Fruit fly (Drosophila melanogaster) whole organism, embryonic: Measurements from ENCODE around the gene CG34171.

Experiments used
- CG10462 ChIP-seq: fragments of 200-800 bp; sonication (Bioruptor generic); optimal IDR thresholded peaks from 2 replicates; lab custom pipeline; 2016; ENCODE audit warnings: missing biosample characterization, missing genetic modification characterization
- CG10543 ChIP-seq: fragments of 200-800 bp; sonication (Bioruptor generic); optimal IDR thresholded peaks from 3 replicates; lab custom pipeline; 2017; ENCODE audit warnings: missing biosample characterization, mild to moderate bottlenecking, missing genetic modification characterization, moderate library complexity
- CG11504 ChIP-seq: fragments of 200-800 bp; sonication (Bioruptor generic); optimal IDR thresholded peaks from 3 replicates; lab custom pipeline; 2019; ENCODE audit warnings: missing biosample characterization, mild to moderate bottlenecking, missing genetic modification characterization, moderate library complexity
- CG11696 ChIP-seq: fragments of 200-800 bp; sonication (Bioruptor generic); IDR thresholded peaks from 2 replicates; pipeline ENCODE4 v1.3.6; 2022; ENCODE audit warnings: missing biosample characterization, missing genetic modification characterization
- CG12236 ChIP-seq: fragments of 200-800 bp; sonication (Bioruptor generic); optimal IDR thresholded peaks from 2 replicates; lab custom pipeline; 2016; ENCODE audit warnings: missing biosample characterization, missing genetic modification characterization
- CG12744 ChIP-seq: fragments of 200-800 bp; sonication (Bioruptor generic); optimal IDR thresholded peaks from 2 replicates; lab custom pipeline; 2016; ENCODE audit warnings: missing biosample characterization, missing genetic modification characterization
- CG13296 ChIP-seq: fragments of 200-800 bp; sonication (Bioruptor generic); optimal IDR thresholded peaks from 3 replicates; lab custom pipeline; 2018; ENCODE audit warnings: missing biosample characterization, mild to moderate bottlenecking, missing genetic modification characterization
- CG14667 ChIP-seq: fragments of 200-800 bp; sonication (Bioruptor generic); IDR thresholded peaks from 2 replicates; pipeline ENCODE4 v1.3.6; 2022; ENCODE audit warnings: missing biosample characterization, missing genetic modification characterization
- CG15269 ChIP-seq: fragments of 200-800 bp; sonication (Bioruptor generic); optimal IDR thresholded peaks from 2 replicates; lab custom pipeline; 2018; ENCODE audit warnings: missing biosample characterization, mild to moderate bottlenecking, missing genetic modification characterization, moderate library complexity
- CG16813 ChIP-seq: fragments of 200-800 bp; sonication (Bioruptor generic); IDR thresholded peaks from 3 replicates; pipeline ENCODE4 v1.3.6; 2022; ENCODE audit warnings: missing biosample characterization, missing genetic modification characterization; ENCODE audit not compliant: partially characterized antibody
- CG16815 ChIP-seq: fragments of 200-800 bp; sonication (Bioruptor generic); optimal IDR thresholded peaks from 3 replicates; lab custom pipeline; 2017; ENCODE audit warnings: missing biosample characterization, mild to moderate bottlenecking, missing genetic modification characterization
- CG2889 ChIP-seq: fragments of 200-800 bp; sonication (Bioruptor generic); IDR thresholded peaks from 3 replicates; pipeline ENCODE4 v1.3.6; 2022; ENCODE audit warnings: missing biosample characterization, missing genetic modification characterization
- CG5245 ChIP-seq: fragments of 200-800 bp; sonication (Bioruptor generic); optimal IDR thresholded peaks from 3 replicates; lab custom pipeline; 2016; ENCODE audit warnings: missing biosample characterization, missing genetic modification characterization
- CG5953 ChIP-seq: fragments of 200-800 bp; sonication (Bioruptor generic); IDR thresholded peaks from 2 replicates; pipeline ENCODE4 v1.3.6; 2022; ENCODE audit warnings: missing biosample characterization, missing genetic modification characterization
- CG7745 ChIP-seq: fragments of 200-800 bp; sonication (Bioruptor generic); optimal IDR thresholded peaks from 2 replicates; lab custom pipeline; 2018; ENCODE audit warnings: missing biosample characterization, mild to moderate bottlenecking, missing genetic modification characterization, moderate library complexity
- CG8290 ChIP-seq, 3 experiments: fragments of 200-800 bp; sonication (Bioruptor generic); optimal IDR thresholded peaks; 2 replicates each; lab custom pipeline; 2016 to 2019; ENCODE audit warnings: missing biosample characterization in 3 of 3, missing genetic modification characterization in 3 of 3, mild to moderate bottlenecking in 2 of 3, moderate library complexity in 1 of 3
- CG8765 ChIP-seq: fragments of 200-800 bp; sonication (Bioruptor generic); IDR thresholded peaks from 2 replicates; pipeline ENCODE4 v1.3.6; 2022; ENCODE audit warnings: missing biosample characterization, missing genetic modification characterization
- CG8944 ChIP-seq: fragments of 200-800 bp; sonication (Bioruptor generic); optimal IDR thresholded peaks from 3 replicates; lab custom pipeline; 2016; ENCODE audit warnings: missing biosample characterization, missing genetic modification characterization
- CG9609 ChIP-seq: fragments of 200-800 bp; sonication (Bioruptor generic); optimal IDR thresholded peaks from 3 replicates; lab custom pipeline; 2016; ENCODE audit warnings: missing biosample characterization, missing genetic modification characterization
- CG9932 ChIP-seq: fragments of 200-800 bp; sonication (Bioruptor generic); IDR thresholded peaks from 2 replicates; pipeline ENCODE4 v1.3.6; 2022; ENCODE audit warnings: missing biosample characterization, missing genetic modification characterization
- Camta ChIP-seq: fragments of 200-800 bp; sonication (Bioruptor generic); optimal IDR thresholded peaks from 2 replicates; lab custom pipeline; 2016; ENCODE audit warnings: missing biosample characterization, missing genetic modification characterization
- Drgx ChIP-seq: fragments of 200-800 bp; sonication (Bioruptor generic); IDR thresholded peaks from 2 replicates; pipeline ENCODE4 v1.3.6; 2022; ENCODE audit warnings: missing biosample characterization, missing genetic modification characterization
- H15 ChIP-seq: fragments of 200-800 bp; sonication (Bioruptor generic); IDR thresholded peaks from 3 replicates; pipeline ENCODE4 v1.3.6; 2022; ENCODE audit warnings: missing biosample characterization, missing genetic modification characterization
- Lpt ChIP-seq: fragments of >200 bp; optimal IDR thresholded peaks from 2 replicates; lab custom pipeline; 2018; ENCODE audit warnings: missing biosample characterization, missing genetic modification characterization
- Sox100B ChIP-seq: fragments of 200-800 bp; sonication (Bioruptor generic); optimal IDR thresholded peaks from 3 replicates; lab custom pipeline; 2018; ENCODE audit warnings: missing biosample characterization, mild to moderate bottlenecking, missing genetic modification characterization
- Sox102F ChIP-seq: fragments of 200-800 bp; sonication (Bioruptor generic); optimal IDR thresholded peaks from 2 replicates; lab custom pipeline; 2018; ENCODE audit warnings: missing biosample characterization, mild to moderate bottlenecking, missing genetic modification characterization, moderate library complexity
- YL-1 ChIP-seq: fragments of 200-800 bp; sonication (Bioruptor generic); optimal IDR thresholded peaks from 3 replicates; lab custom pipeline; 2017; ENCODE audit warnings: missing biosample characterization, mild to moderate bottlenecking, missing genetic modification characterization
- ash1 ChIP-seq: fragments of 200-800 bp; sonication (Bioruptor generic); optimal IDR thresholded peaks from 2 replicates; lab custom pipeline; 2018; ENCODE audit warnings: missing biosample characterization, mild to moderate bottlenecking, missing genetic modification characterization
- az2 ChIP-seq: fragments of 200-800 bp; sonication (Bioruptor generic); optimal IDR thresholded peaks from 3 replicates; lab custom pipeline; 2016; ENCODE audit warnings: missing biosample characterization, missing genetic modification characterization
- bab2 ChIP-seq: fragments of 200-800 bp; sonication (Bioruptor generic); optimal IDR thresholded peaks from 2 replicates; lab custom pipeline; 2016; ENCODE audit warnings: missing biosample characterization, missing genetic modification characterization
- bigmax ChIP-seq: fragments of 200-800 bp; sonication (Bioruptor generic); optimal IDR thresholded peaks from 2 replicates; lab custom pipeline; 2018; ENCODE audit warnings: missing biosample characterization, mild to moderate bottlenecking, missing genetic modification characterization
- bowl ChIP-seq: fragments of 200-800 bp; sonication (Bioruptor generic); IDR thresholded peaks from 2 replicates; pipeline ENCODE4 v1.3.6; 2022; ENCODE audit warnings: missing biosample characterization, missing genetic modification characterization
- bsh ChIP-seq, 2 experiments: fragments of 200-800 bp; sonication (Bioruptor generic); optimal IDR thresholded peaks; 2 replicates each; lab custom pipeline; 2017 to 2018; ENCODE audit warnings: mild to moderate bottlenecking in 2 of 2, missing biosample characterization in 2 of 2, missing genetic modification characterization in 2 of 2, moderate library complexity in 1 of 2
- crc ChIP-seq: fragments of 200-800 bp; sonication (Bioruptor generic); optimal IDR thresholded peaks from 2 replicates; lab custom pipeline; 2016; ENCODE audit warnings: missing biosample characterization, missing genetic modification characterization
- crol ChIP-seq: fragments of 200-800 bp; sonication (Bioruptor generic); IDR thresholded peaks from 2 replicates; pipeline ENCODE4 v1.3.6; 2022; ENCODE audit warnings: missing biosample characterization, missing genetic modification characterization
- dati ChIP-seq: fragments of 200-800 bp; sonication (Bioruptor generic); IDR thresholded peaks from 2 replicates; pipeline ENCODE4 v1.3.6; 2022; ENCODE audit warnings: missing biosample characterization, missing genetic modification characterization
- disco-r ChIP-seq: fragments of 200-800 bp; sonication (Bioruptor generic); optimal IDR thresholded peaks from 2 replicates; lab custom pipeline; 2016; ENCODE audit warnings: missing biosample characterization, missing genetic modification characterization
- dmrt11E ChIP-seq: fragments of 200-800 bp; sonication (Bioruptor generic); optimal IDR thresholded peaks from 3 replicates; lab custom pipeline; 2018; ENCODE audit warnings: missing biosample characterization, mild to moderate bottlenecking, missing genetic modification characterization, moderate library complexity
- fru ChIP-seq: fragments of >200 bp; optimal IDR thresholded peaks from 2 replicates; lab custom pipeline; 2017
- hb ChIP-seq: fragments of 200-800 bp; sonication (Bioruptor generic); IDR thresholded peaks from 3 replicates; pipeline ENCODE4 v1.3.6; 2022; ENCODE audit warnings: missing biosample characterization, missing genetic modification characterization; ENCODE audit not compliant: partially characterized antibody
- inv ChIP-seq: fragments of 200-800 bp; sonication (Bioruptor generic); IDR thresholded peaks from 2 replicates; pipeline ENCODE4 v1.3.6; 2022; ENCODE audit warnings: missing biosample characterization, missing genetic modification characterization; ENCODE audit not compliant: partially characterized antibody
- lab ChIP-seq: fragments of 200-800 bp; sonication (Bioruptor generic); optimal IDR thresholded peaks from 3 replicates; lab custom pipeline; 2017; ENCODE audit warnings: missing biosample characterization, missing genetic modification characterization, mild to moderate bottlenecking, moderate library complexity, missing genetic modification reagents
- lmd ChIP-seq: fragments of 200-800 bp; sonication (Bioruptor generic); IDR thresholded peaks from 2 replicates; pipeline ENCODE4 v1.3.6; 2022; ENCODE audit warnings: missing biosample characterization, missing genetic modification characterization
- mam ChIP-seq: fragments of 200-800 bp; sonication (Bioruptor generic); optimal IDR thresholded peaks from 3 replicates; lab custom pipeline; 2016; ENCODE audit warnings: missing biosample characterization, missing genetic modification characterization
- nom ChIP-seq: fragments of 200-800 bp; sonication (Bioruptor generic); optimal IDR thresholded peaks from 2 replicates; lab custom pipeline; 2017; ENCODE audit warnings: missing biosample characterization, missing genetic modification characterization, mild to moderate bottlenecking, moderate library complexity, missing genetic modification reagents
- schlank ChIP-seq: fragments of 200-800 bp; sonication (Bioruptor generic); optimal IDR thresholded peaks from 2 replicates; lab custom pipeline; 2018; ENCODE audit warnings: missing biosample characterization, mild to moderate bottlenecking, missing genetic modification characterization
- sima ChIP-seq: fragments of 200-800 bp; sonication (Bioruptor generic); optimal IDR thresholded peaks from 2 replicates; lab custom pipeline; 2016; ENCODE audit warnings: missing biosample characterization, missing genetic modification characterization
- sob ChIP-seq: fragments of 200-800 bp; sonication (Bioruptor generic); IDR thresholded peaks from 2 replicates; pipeline ENCODE4 v1.3.6; 2022; ENCODE audit warnings: missing biosample characterization, missing genetic modification characterization
- tio ChIP-seq: fragments of 200-800 bp; sonication (Bioruptor generic); optimal IDR thresholded peaks from 2 replicates; lab custom pipeline; 2017; ENCODE audit warnings: missing biosample characterization, missing genetic modification characterization, inconsistent platforms
- tll ChIP-seq, 2 experiments: fragments of 200-800 bp in 1 of 2; fragments of >200 bp in 1 of 2; sonication (Bioruptor generic) in 1 of 2; optimal IDR thresholded peaks; 2 replicates each; lab custom pipeline; 2017 to 2019; ENCODE audit warnings: missing biosample characterization in 2 of 2, missing genetic modification characterization in 2 of 2, mild to moderate bottlenecking in 1 of 2, moderate library complexity in 1 of 2
- vfl ChIP-seq: fragments of 200-800 bp; sonication (Bioruptor generic); optimal IDR thresholded peaks from 2 replicates; lab custom pipeline; 2016; ENCODE audit warnings: missing biosample characterization, missing genetic modification characterization

CG34171 gene

DNA sequence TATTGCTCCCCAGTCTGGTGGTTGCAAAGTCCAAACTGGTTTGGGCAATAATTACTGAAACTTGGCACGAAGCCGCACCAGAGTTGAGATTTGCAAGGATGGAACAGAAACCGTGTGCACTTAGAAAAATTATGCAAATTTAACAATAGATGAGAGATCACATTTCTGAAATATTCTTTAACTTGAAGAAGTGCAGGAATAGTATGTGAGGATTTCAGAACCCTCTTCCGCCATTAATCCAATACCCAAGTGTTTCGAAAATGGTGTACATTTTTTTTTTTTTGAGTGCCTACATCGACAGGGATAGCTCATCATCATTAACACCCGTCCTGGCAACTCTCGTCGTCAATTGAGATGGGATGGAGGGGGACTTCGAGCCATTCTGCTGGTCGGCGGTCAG lies 6.3 kb upstream of the CG34171 start (continued):
- TF ChIP-seq crc (GFP tag; lab: Kevin White, UChicago): no peak
- no peak for TF ChIP-seq CG11696 (GFP tag; lab: Robert Waterston, UW)
- peak; percentile 0 to 26 for TF ChIP-seq bsh (GFP tag; optimal IDR thresholded peaks at IDR 0.05; lab: Kevin White, UChicago)
- TF ChIP-seq bab2 (GFP tag; lab: Kevin White, UChicago): no peak
- TF ChIP-seq dati (GFP tag; lab: Robert Waterston, UW): no peak
- TF ChIP-seq lab (GFP tag; lab: Kevin White, UChicago): peak; percentile 36
- TF ChIP-seq bowl: no peak
- TF ChIP-seq nom: peak; percentile 54
- no peak for TF ChIP-seq vfl (GFP tag; lab: Kevin White, UChicago)
- TF ChIP-seq CG8290 (GFP tag; optimal IDR thresholded peaks at IDR 0.05; lab: Kevin White, UChicago): no peak
- TF ChIP-seq CG8290 (tag; optimal IDR thresholded peaks at IDR 0.05; lab: Kevin White, UChicago): no peak
- no peak for TF ChIP-seq CG9932 (GFP tag; lab: Robert Waterston, UW)
- TF ChIP-seq CG2889 (GFP tag; lab: Robert Waterston, UW): no peak
- no peak for TF ChIP-seq CG11504
- TF ChIP-seq fru (lab: Kevin White, UChicago): no peak
- no peak for TF ChIP-seq YL-1 (GFP tag; lab: Kevin White, UChicago)
- no peak for TF ChIP-seq CG12236 (GFP tag; lab: Kevin White, UChicago)
- TF ChIP-seq Lpt: no peak
- no peak for TF ChIP-seq disco-r
- TF ChIP-seq, all 482 proteins: peak for 8

DNA sequence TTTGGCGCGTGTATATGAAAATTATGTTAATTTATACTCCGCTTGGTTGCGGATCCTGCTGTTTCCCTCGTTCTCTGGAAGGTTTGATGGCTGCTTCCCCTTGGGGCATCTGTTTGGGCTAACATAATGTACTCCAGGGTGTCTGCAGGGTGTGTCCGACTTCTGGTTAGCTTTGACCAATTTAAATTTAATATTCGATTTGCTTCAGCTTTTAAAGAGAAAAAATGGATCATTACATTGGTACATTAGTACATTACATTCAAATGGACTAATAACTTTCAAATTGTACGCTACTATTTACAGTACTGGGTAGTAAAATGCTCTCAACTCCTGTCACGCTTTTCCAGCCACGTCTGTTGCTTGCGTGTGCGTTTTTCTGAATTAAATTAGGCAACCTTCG lies 1.3 kb upstream of the CG34171 start:
- TF ChIP-seq tio (GFP tag; lab: Kevin White, UChicago): no peak
- TF ChIP-seq CG9609 (GFP tag; lab: Kevin White, UChicago): peak; percentile 10
- TF ChIP-seq inv (GFP tag; lab: Robert Waterston, UW): no peak
- peak; percentile 57 for TF ChIP-seq mam (GFP tag; lab: Kevin White, UChicago)
- no peak for TF ChIP-seq CG7745 (tag; lab: Kevin White, UChicago)
- TF ChIP-seq az2: peak; percentile 31
- TF ChIP-seq sob: peak; percentile 54
- no peak for TF ChIP-seq CG16815 (GFP tag; lab: Kevin White, UChicago)
- TF ChIP-seq dmrt11E: no peak
- TF ChIP-seq tll (GFP tag; optimal IDR thresholded peaks at IDR 0.05; lab: Kevin White, UChicago): no peak
- TF ChIP-seq lmd (GFP tag; lab: Robert Waterston, UW): no peak
- TF ChIP-seq CG14667 (GFP tag; lab: Robert Waterston, UW): no peak
- TF ChIP-seq bigmax (GFP tag; lab: Kevin White, UChicago): no peak
- TF ChIP-seq Drgx: 0 out of 2 replicates have a peak, but pooled peaks have one; percentile 22
- TF ChIP-seq CG10462: no peak
- 0 out of 3 replicates have a peak, but pooled peaks have one; percentile 22 for TF ChIP-seq H15 (GFP tag; lab: Robert Waterston, UW)
- TF ChIP-seq CG8765 (GFP tag; lab: Robert Waterston, UW): no peak
- peak; percentile 23 for TF ChIP-seq Camta (GFP tag; lab: Kevin White, UChicago)
- peak; percentile 6 for TF ChIP-seq CG12744 (GFP tag; lab: Kevin White, UChicago)
- no peak for TF ChIP-seq CG10543 (GFP tag; lab: Kevin White, UChicago)
- TF ChIP-seq sima (GFP tag; lab: Kevin White, UChicago): no peak
- TF ChIP-seq hb (GFP tag; lab: Robert Waterston, UW): no peak
- TF ChIP-seq Sox100B (GFP tag; lab: Kevin White, UChicago): peak; percentile 27
- TF ChIP-seq CG16813 (GFP tag; lab: Robert Waterston, UW): no peak
- peak; percentile 32 for TF ChIP-seq CG13296 (GFP tag; lab: Kevin White, UChicago)
- peak; percentile 59 for TF ChIP-seq Sox102F (GFP tag; lab: Kevin White, UChicago)
- no peak for TF ChIP-seq CG5953 (GFP tag; lab: Robert Waterston, UW)
- no peak for TF ChIP-seq crol (GFP tag; lab: Robert Waterston, UW)
- no peak for TF ChIP-seq CG11696 (GFP tag; lab: Robert Waterston, UW)
- peak; percentile 60 for TF ChIP-seq CG15269 (tag; lab: Kevin White, UChicago)
- no peak for TF ChIP-seq CG8944 (GFP tag; lab: Kevin White, UChicago)
- no peak for TF ChIP-seq ash1 (GFP tag; lab: Kevin White, UChicago)
- no peak for TF ChIP-seq schlank (tag; lab: Kevin White, UChicago)
- no peak for TF ChIP-seq CG5245 (GFP tag; lab: Kevin White, UChicago)
